Worm (Caenorhabditis elegans) whole organism, mixed stage, embryonic: Measurements from ENCODE around the gene M02G9.4.

ENCODE experiments used
- M03D4.4 ChIP-seq: sonication (generic microtip); optimal IDR thresholded peaks from 2 replicates; lab custom pipeline; 2017; ENCODE audit warnings: mild to moderate bottlenecking, missing genetic modification characterization, missing compliant biosample characterization
- bed-3 ChIP-seq: fragments of 200-800 bp; sonication (Bioruptor generic); optimal IDR thresholded peaks from 3 replicates; lab custom pipeline; 2018; ENCODE audit warnings: mild to moderate bottlenecking, missing genetic modification characterization, moderate library complexity, missing compliant biosample characterization
- blmp-1 ChIP-seq: fragments of 150-350 bp; optimal IDR thresholded peaks from 2 replicates; lab custom pipeline; 2014; ENCODE audit warnings: missing biosample characterization, missing genetic modification characterization
- ceh-39 ChIP-seq: fragments of 150-350 bp; optimal IDR thresholded peaks from 2 replicates; lab custom pipeline; 2014; ENCODE audit warnings: missing biosample characterization, missing genetic modification characterization
- ceh-43 ChIP-seq: fragments of 200-800 bp; sonication (Bioruptor generic); optimal IDR thresholded peaks from 2 replicates; lab custom pipeline; 2018; ENCODE audit warnings: mild to moderate bottlenecking, missing genetic modification characterization, moderate library complexity, missing compliant biosample characterization
- ceh-83 ChIP-seq: fragments of 200-800 bp; sonication (Bioruptor generic); optimal IDR thresholded peaks from 2 replicates; lab custom pipeline; 2018; ENCODE audit warnings: mild to moderate bottlenecking, missing genetic modification characterization, missing compliant biosample characterization
- ces-1 ChIP-seq: fragments of 150-350 bp; optimal IDR thresholded peaks from 2 replicates; lab custom pipeline; 2014; ENCODE audit warnings: missing biosample characterization, missing genetic modification reagents, missing genetic modification characterization
- cnd-1 ChIP-seq: fragments of 200-800 bp; sonication (Bioruptor generic); optimal IDR thresholded peaks from 2 replicates; lab custom pipeline; 2018; ENCODE audit warnings: mild to moderate bottlenecking, missing genetic modification characterization, missing compliant biosample characterization
- drap-1 ChIP-seq: fragments of 200-800 bp; sonication (Bioruptor generic); optimal IDR thresholded peaks from 3 replicates; lab custom pipeline; 2018; ENCODE audit warnings: mild to moderate bottlenecking, missing genetic modification characterization, missing compliant biosample characterization
- elt-1 ChIP-seq: sonication (generic microtip); optimal IDR thresholded peaks from 2 replicates; lab custom pipeline; 2017; ENCODE audit warnings: missing genetic modification characterization, mild to moderate bottlenecking, missing compliant biosample characterization, antibody characterized with exemption, moderate library complexity, borderline replicate concordance; ENCODE audit not compliant: insufficient read depth
- elt-3 ChIP-seq: fragments of 150-350 bp; optimal IDR thresholded peaks from 2 replicates; lab custom pipeline; 2014; ENCODE audit warnings: missing biosample characterization, missing genetic modification characterization
- flh-1 ChIP-seq: fragments of 200-800 bp; sonication (Bioruptor generic); optimal IDR thresholded peaks from 2 replicates; lab custom pipeline; 2018; ENCODE audit warnings: mild to moderate bottlenecking, missing genetic modification characterization, moderate library complexity, missing compliant biosample characterization
- ham-2 ChIP-seq: fragments of 200-800 bp; sonication (Bioruptor generic); optimal IDR thresholded peaks from 2 replicates; lab custom pipeline; 2018; ENCODE audit warnings: mild to moderate bottlenecking, missing genetic modification characterization, missing compliant biosample characterization
- hlh-1 ChIP-seq: fragments of 150-350 bp; optimal IDR thresholded peaks from 2 replicates; lab custom pipeline; 2014; ENCODE audit warnings: missing biosample characterization, missing genetic modification reagents, missing genetic modification characterization
- lin-13 ChIP-seq: fragments of 150-350 bp; optimal IDR thresholded peaks from 2 replicates; lab custom pipeline; 2014; ENCODE audit warnings: missing biosample characterization, missing genetic modification characterization
- lin-32 ChIP-seq: fragments of 200-800 bp; sonication (Bioruptor generic); optimal IDR thresholded peaks from 2 replicates; lab custom pipeline; 2018; ENCODE audit warnings: mild to moderate bottlenecking, missing genetic modification characterization, missing compliant biosample characterization
- lsy-2 ChIP-seq: fragments of 150-350 bp; optimal IDR thresholded peaks from 2 replicates; lab custom pipeline; 2014; ENCODE audit warnings: missing biosample characterization, missing genetic modification characterization
- mab-5 ChIP-seq: fragments of 150-350 bp; optimal IDR thresholded peaks from 2 replicates; lab custom pipeline; 2014; ENCODE audit warnings: missing biosample characterization, missing genetic modification characterization
- mep-1 ChIP-seq: fragments of 150-350 bp; optimal IDR thresholded peaks from 2 replicates; lab custom pipeline; 2017; ENCODE audit warnings: missing biosample characterization, missing genetic modification reagents, missing genetic modification characterization, inconsistent platforms
- mls-2 ChIP-seq: sonication (generic microtip); optimal IDR thresholded peaks from 2 replicates; lab custom pipeline; 2016; ENCODE audit warnings: mild to moderate bottlenecking, missing genetic modification characterization, moderate library complexity, missing compliant biosample characterization
- nhr-12 ChIP-seq: fragments of 150-350 bp; optimal IDR thresholded peaks from 2 replicates; lab custom pipeline; 2014; ENCODE audit warnings: missing biosample characterization, missing genetic modification characterization
- nhr-2 ChIP-seq: fragments of 150-350 bp; optimal IDR thresholded peaks from 2 replicates; lab custom pipeline; 2014; ENCODE audit warnings: missing biosample characterization, missing genetic modification characterization
- nhr-237 ChIP-seq: fragments of 150-350 bp; optimal IDR thresholded peaks from 2 replicates; lab custom pipeline; 2014; ENCODE audit warnings: missing biosample characterization, missing genetic modification characterization
- pha-4 ChIP-seq: fragments of 150-350 bp; optimal IDR thresholded peaks from 2 replicates; lab custom pipeline; 2018; ENCODE audit warnings: missing biosample characterization, missing genetic modification reagents, missing genetic modification characterization
- sem-2 ChIP-seq: fragments of 200-800 bp; sonication (Bioruptor generic); optimal IDR thresholded peaks from 2 replicates; lab custom pipeline; 2018; ENCODE audit warnings: mild to moderate bottlenecking, missing genetic modification characterization, missing compliant biosample characterization
- snpc-4 ChIP-seq: fragments of 150-350 bp; optimal IDR thresholded peaks from 2 replicates; lab custom pipeline; 2014; ENCODE audit warnings: missing biosample characterization, missing genetic modification characterization
- sptf-1 ChIP-seq: sonication (generic microtip); optimal IDR thresholded peaks from 2 replicates; lab custom pipeline; 2017; ENCODE audit warnings: mild to moderate bottlenecking, missing genetic modification characterization, moderate library complexity, missing compliant biosample characterization
- tbx-8 ChIP-seq: fragments of 200-800 bp; sonication (Bioruptor generic); optimal IDR thresholded peaks from 2 replicates; lab custom pipeline; 2018; ENCODE audit warnings: mild to moderate bottlenecking, missing genetic modification characterization, moderate library complexity, missing compliant biosample characterization
- unc-120 ChIP-seq: sonication (generic microtip); optimal IDR thresholded peaks from 2 replicates; lab custom pipeline; 2017; ENCODE audit warnings: missing genetic modification characterization, missing compliant biosample characterization; ENCODE audit not compliant: poor library complexity, severe bottlenecking
- unc-39 ChIP-seq: fragments of 150-350 bp; optimal IDR thresholded peaks from 2 replicates; lab custom pipeline; 2014; ENCODE audit warnings: missing biosample characterization, missing genetic modification characterization
- zip-8 ChIP-seq: fragments of 150-350 bp; optimal IDR thresholded peaks from 2 replicates; lab custom pipeline; 2014; ENCODE audit warnings: missing biosample characterization, missing genetic modification characterization
- ztf-11 ChIP-seq: fragments of 150-350 bp; optimal IDR thresholded peaks from 2 replicates; lab custom pipeline; 2014; ENCODE audit warnings: missing biosample characterization, missing genetic modification characterization

The M02G9.4 gene

ce11 chrII:10309337-10309736 is 7.8 kb upstream of the M02G9.4 start, which contains the start of gene ZK970.8:
Gene ZK970.8, plus strand, starts transcription at chrII:10309637.
- no peak for TF ChIP-seq mep-1 (tag; lab: Kevin White, UChicago)
- TF ChIP-seq nhr-237 (tag; lab: Kevin White, UChicago) = no peak
- no peak for TF ChIP-seq lin-13 (tag; lab: Kevin White, UChicago)
- no peak for TF ChIP-seq sptf-1 (tag; lab: Kevin White, UChicago)
- TF ChIP-seq nhr-12 = no peak
- no peak for TF ChIP-seq elt-1 (tag; lab: Kevin White, UChicago)
- TF ChIP-seq lsy-2 (tag; lab: Kevin White, UChicago) = no peak
- TF ChIP-seq blmp-1 (tag; lab: Kevin White, UChicago) = no peak
- no peak for TF ChIP-seq drap-1
- no peak for TF ChIP-seq M03D4.4

ce11 chrII:10311973-10312372 is 5.1 kb upstream of the M02G9.4 start, which contains the start of gene srlf-34:
Gene srlf-34, plus strand, starts transcription at chrII:10312293.
- TF ChIP-seq blmp-1 (tag; lab: Kevin White, UChicago) (no peak), tbx-8 (no peak), ceh-39 (tag; lab: Kevin White, UChicago) (no peak), ces-1 (GFP tag; lab: Kevin White, UChicago) (no peak), ztf-11 (tag; lab: Kevin White, UChicago) (no peak), nhr-12 (no peak), elt-3 (tag; lab: Kevin White, UChicago) (no peak), unc-39 (no peak), hlh-1 (tag; lab: Kevin White, UChicago) (no peak), mep-1 (tag; lab: Kevin White, UChicago) (no peak), ham-2 (GFP tag; lab: Kevin White, UChicago) (no peak), lsy-2 (tag; lab: Kevin White, UChicago) (no peak), flh-1 (GFP tag; lab: Kevin White, UChicago) (no peak), pha-4 (tag; lab: Kevin White, UChicago) (no peak)

- no peak for TF ChIP-seq mls-2
- no peak for TF ChIP-seq unc-120 (tag; lab: Kevin White, UChicago)
- no peak for TF ChIP-seq flh-1 (GFP tag; lab: Kevin White, UChicago)
- no peak for TF ChIP-seq nhr-237 (tag; lab: Kevin White, UChicago)
- TF ChIP-seq mep-1 (tag; lab: Kevin White, UChicago) = no peak
- TF ChIP-seq mab-5 (tag; lab: Kevin White, UChicago) = no peak
- TF ChIP-seq elt-1 (tag; lab: Kevin White, UChicago) = no peak
- TF ChIP-seq sem-2 (GFP tag; lab: Kevin White, UChicago) = no peak
- TF ChIP-seq blmp-1 (tag; lab: Kevin White, UChicago) = no peak
- TF ChIP-seq ceh-43 = no peak
- no peak for TF ChIP-seq ceh-39 (tag; lab: Kevin White, UChicago)
- TF ChIP-seq snpc-4 (tag; lab: Kevin White, UChicago) = no peak
- no peak for TF ChIP-seq tbx-8
- no peak for TF ChIP-seq bed-3 (GFP tag; lab: Kevin White, UChicago)
- TF ChIP-seq sptf-1 (tag; lab: Kevin White, UChicago) = no peak
- TF ChIP-seq M03D4.4 = no peak
- no peak for TF ChIP-seq ham-2 (GFP tag; lab: Kevin White, UChicago)
- no peak for TF ChIP-seq pha-4 (tag; lab: Kevin White, UChicago)
Measured at ce11 chrII:10315252-10315651, 1.9 kb upstream of the M02G9.4 start, which contains the start of gene idpp-8. Gene idpp-8, plus strand, starts transcription at chrII:10315552.

ce11 chrII:10316119-10316518 is 988 bp upstream of the M02G9.4 start, which contains the start of gene gcy-5:
Gene gcy-5, minus strand, starts transcription at chrII:10316219.
- TF ChIP-seq drap-1 (no peak), ceh-39 (tag; lab: Kevin White, UChicago) (no peak), mep-1 (tag; lab: Kevin White, UChicago) (no peak), cnd-1 (no peak), flh-1 (GFP tag; lab: Kevin White, UChicago) (no peak), nhr-2 (tag; lab: Kevin White, UChicago) (no peak), zip-8 (tag; lab: Kevin White, UChicago) (no peak), lin-32 (GFP tag; lab: Kevin White, UChicago) (no peak), sptf-1 (tag; lab: Kevin White, UChicago) (no peak), bed-3 (GFP tag; lab: Kevin White, UChicago) (no peak), nhr-237 (tag; lab: Kevin White, UChicago) (no peak), unc-39 (no peak), ces-1 (GFP tag; lab: Kevin White, UChicago) (no peak), ceh-83 (GFP tag; lab: Kevin White, UChicago) (no peak)
